Worm (Caenorhabditis elegans): ENCODE data around the gene nhr-26.

nhr-26 gene

DNA sequence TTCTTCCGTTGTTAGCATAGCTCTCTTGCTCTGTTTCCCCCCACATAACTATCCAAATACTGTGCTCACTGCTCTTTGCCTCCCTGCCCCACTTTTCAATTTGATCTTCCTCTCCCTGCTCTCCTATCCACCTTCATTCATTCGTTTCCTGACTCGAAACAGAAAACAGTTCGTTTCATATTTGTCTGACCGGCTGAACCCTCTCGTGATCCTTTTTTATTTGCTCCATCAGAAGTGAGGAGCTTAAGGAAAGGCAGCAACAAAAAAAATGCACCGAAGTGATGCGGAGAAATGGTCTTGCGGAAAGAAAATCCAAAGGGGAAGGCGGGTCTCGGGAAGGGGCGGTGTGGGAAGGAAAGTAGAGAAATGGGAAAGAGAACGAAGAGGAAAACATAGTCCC, 21.2 kb upstream of the nhr-26 start:
- peak; percentile 67 for TF ChIP-seq pha-4 (tag; optimal IDR thresholded peaks at IDR 0.05)
- no peak for TF ChIP-seq nhr-237 (tag; optimal IDR thresholded peaks at IDR 0.05)

ce11 chrX:12713014-12713413, 12.7 kb upstream of the nhr-26 start:
- TF ChIP-seq egl-27 (tag; optimal IDR thresholded peaks at IDR 0.05) (no peak), nhr-76 (tag; optimal IDR thresholded peaks at IDR 0.05) (no peak), nfya-1 (tag; optimal IDR thresholded peaks at IDR 0.05; ENCODE audit: insufficient read depth) (peak; percentile 12), nhr-28 (tag; optimal IDR thresholded peaks at IDR 0.05) (no peak)

DNA sequence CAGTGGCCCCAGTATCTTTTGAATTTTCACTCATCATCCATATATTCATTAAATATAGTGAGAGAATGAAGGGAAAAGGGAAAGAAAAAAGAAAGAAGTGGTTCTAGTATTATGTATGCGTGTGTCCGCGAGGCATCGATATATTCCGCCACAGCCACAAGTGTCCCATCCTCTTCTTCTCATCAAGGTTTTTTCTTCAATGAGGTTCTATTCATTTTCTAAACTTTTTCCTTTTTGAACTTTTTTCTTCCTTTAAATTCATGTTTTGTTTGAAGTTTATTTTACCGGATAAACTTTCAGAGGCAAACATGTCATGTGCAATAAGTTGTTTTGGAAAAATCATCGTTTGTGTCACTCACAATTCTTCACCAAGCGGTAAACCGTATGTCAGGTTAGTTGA, 12.1 kb upstream of the nhr-26 start, which contains the start of gene rgs-2:
Gene rgs-2 (plus strand): TSS at position 301 of the 400 bp plus-strand sequence.
- no peak for TF ChIP-seq eor-1 (tag; optimal IDR thresholded peaks at IDR 0.05)
- no peak for TF ChIP-seq sea-2 (GFP tag; optimal IDR thresholded peaks at IDR 0.05)
- TF ChIP-seq nhr-11 (tag; optimal IDR thresholded peaks at IDR 0.05) = no peak
- TF ChIP-seq elt-1 (tag; optimal IDR thresholded peaks at IDR 0.05) = no peak
- TF ChIP-seq unc-39 (tag; optimal IDR thresholded peaks at IDR 0.05) = no peak
- TF ChIP-seq nhr-77 (tag; optimal IDR thresholded peaks at IDR 0.05) = no peak
- TF ChIP-seq ceh-9 (tag; optimal IDR thresholded peaks at IDR 0.05) = no peak
- TF ChIP-seq fkh-2 (tag; optimal IDR thresholded peaks at IDR 0.05) = no peak
- TF ChIP-seq nhr-25 (tag; optimal IDR thresholded peaks at IDR 0.05) = no peak
- TF ChIP-seq elt-2 (tag; optimal IDR thresholded peaks at IDR 0.05) = no peak
- no peak for TF ChIP-seq lsy-12 (tag; optimal IDR thresholded peaks at IDR 0.05)
- no peak for TF ChIP-seq nhr-76 (tag; optimal IDR thresholded peaks at IDR 0.05)
- no peak for TF ChIP-seq nhr-23 (tag; optimal IDR thresholded peaks at IDR 0.05)
- TF ChIP-seq ztf-4 (tag; optimal IDR thresholded peaks at IDR 0.05) = no peak

DNA sequence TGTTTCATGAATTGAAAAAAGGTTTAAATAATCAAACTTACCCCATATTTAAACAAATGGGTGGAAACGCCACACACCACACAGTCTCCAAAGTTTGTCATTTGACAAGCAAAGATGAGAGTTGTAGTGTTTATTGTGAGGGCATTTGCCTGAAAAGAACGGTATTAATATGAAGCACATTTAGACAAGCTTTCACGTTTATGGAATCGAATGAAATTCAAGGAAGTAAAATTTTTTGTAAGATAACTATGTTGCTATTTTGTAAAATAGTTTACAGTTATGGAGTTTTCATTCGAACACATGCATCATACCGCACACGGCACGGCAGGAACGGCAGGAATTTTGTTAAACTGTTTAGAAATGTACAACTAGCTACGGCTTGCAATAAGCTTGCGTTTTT, 4.5 kb upstream of the nhr-26 start, which contains the start of gene nhr-272:
Gene nhr-272 (minus strand): TSS at position 101 of the 400 bp plus-strand sequence.
- TF ChIP-seq ztf-4 (tag; optimal IDR thresholded peaks at IDR 0.05) (no peak), egl-5 (tag; optimal IDR thresholded peaks at IDR 0.05) (no peak), unc-39 (tag; optimal IDR thresholded peaks at IDR 0.05) (no peak), nhr-12 (tag; optimal IDR thresholded peaks at IDR 0.05) (no peak), nfya-1 (tag; optimal IDR thresholded peaks at IDR 0.05; ENCODE audit: insufficient read depth) (no peak), mdl-1 (tag; optimal IDR thresholded peaks at IDR 0.05) (no peak), zag-1 (tag; optimal IDR thresholded peaks at IDR 0.05) (no peak), eor-1 (tag; optimal IDR thresholded peaks at IDR 0.05) (no peak), nhr-237 (tag; optimal IDR thresholded peaks at IDR 0.05) (no peak), nhr-43 (tag; optimal IDR thresholded peaks at IDR 0.05; ENCODE audit: poor library complexity, severe bottlenecking) (no peak), ztf-11 (tag; optimal IDR thresholded peaks at IDR 0.05) (no peak), fkh-2 (tag; optimal IDR thresholded peaks at IDR 0.05) (no peak), fos-1 (tag; optimal IDR thresholded peaks at IDR 0.05) (no peak), nhr-11 (tag; optimal IDR thresholded peaks at IDR 0.05) (no peak)

DNA sequence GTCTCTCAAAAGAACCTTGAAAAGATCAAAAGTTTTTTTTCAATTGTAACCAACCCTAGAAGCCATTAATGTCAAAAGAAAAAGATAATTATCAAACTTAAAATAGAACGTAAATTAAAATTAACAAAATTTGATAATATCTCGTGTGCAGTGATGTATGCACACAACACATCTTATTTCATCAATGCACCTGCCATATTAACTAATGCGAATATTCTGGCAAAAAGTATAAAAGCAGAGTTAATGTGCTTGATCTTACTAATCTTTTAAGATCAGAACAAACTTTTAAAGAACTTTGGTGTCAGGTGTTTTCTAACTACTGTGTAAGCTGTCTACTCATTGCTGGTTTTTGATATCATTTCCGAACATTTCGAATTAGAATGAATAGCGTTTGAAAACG, 2.4 kb upstream of the nhr-26 start:
- no peak for TF ChIP-seq ama-1 (optimal IDR thresholded peaks at IDR 0.05)
- TF ChIP-seq jun-1 (tag; optimal IDR thresholded peaks at IDR 0.05) = no peak
- no peak for TF ChIP-seq pha-4 (tag; optimal IDR thresholded peaks at IDR 0.05)
- TF ChIP-seq fos-1 (tag; optimal IDR thresholded peaks at IDR 0.05) = no peak
- no peak for TF ChIP-seq fkh-10 (GFP tag; optimal IDR thresholded peaks at IDR 0.05)
- TF ChIP-seq nhr-12 (tag; optimal IDR thresholded peaks at IDR 0.05) = no peak
- TF ChIP-seq elt-1 (tag; optimal IDR thresholded peaks at IDR 0.05) = no peak
- TF ChIP-seq mml-1 (tag; optimal IDR thresholded peaks at IDR 0.05) = no peak
- TF ChIP-seq daf-12 (tag; optimal IDR thresholded peaks at IDR 0.05) = no peak
- TF ChIP-seq ceh-16 (tag; optimal IDR thresholded peaks at IDR 0.05) = no peak
- TF ChIP-seq ceh-28 (tag; optimal IDR thresholded peaks at IDR 0.05) = no peak

- TF ChIP-seq pqm-1 (tag; optimal IDR thresholded peaks at IDR 0.05) = no peak
- no peak for TF ChIP-seq ceh-82 (tag; optimal IDR thresholded peaks at IDR 0.05)
- TF ChIP-seq nhr-67 (tag; optimal IDR thresholded peaks at IDR 0.05) = no peak
- no peak for TF ChIP-seq hmg-11 (tag; optimal IDR thresholded peaks at IDR 0.05)
- no peak for TF ChIP-seq elt-2 (tag; optimal IDR thresholded peaks at IDR 0.05)
- no peak for TF ChIP-seq unc-62 (GFP tag; optimal IDR thresholded peaks at IDR 0.05)
- TF ChIP-seq nhr-25 (tag; optimal IDR thresholded peaks at IDR 0.05) = no peak
- no peak for TF ChIP-seq pha-4 (tag; optimal IDR thresholded peaks at IDR 0.05)
- no peak for TF ChIP-seq nhr-23 (tag; optimal IDR thresholded peaks at IDR 0.05)
Measured at ce11 chrX:12701963-12702362, 1.7 kb upstream of the nhr-26 start, which contains the start of gene nhr-214. Gene nhr-214 (minus strand): TSS chrX:12702063.

Measured in whole organism, L3 larva.